Fruit fly (Drosophila melanogaster) whole organism, prepupa: ENCODE results near the gene RpS27A.

Experiments
- Blimp-1 ChIP-seq: fragments of 200-800 bp; sonication (Bioruptor generic); optimal IDR thresholded peaks from 3 replicates; lab custom pipeline; 2017; ENCODE audit warnings: missing biosample characterization, missing genetic modification characterization, mild to moderate bottlenecking, moderate library complexity, missing genetic modification reagents
- CG10631 ChIP-seq: fragments of 200-800 bp; sonication (Bioruptor generic); optimal IDR thresholded peaks from 2 replicates; lab custom pipeline; 2016; ENCODE audit warnings: missing biosample characterization, missing genetic modification characterization
- CG10669 ChIP-seq: fragments of 200-800 bp; sonication (Bioruptor generic); optimal IDR thresholded peaks from 3 replicates; lab custom pipeline; 2018; ENCODE audit warnings: missing biosample characterization, mild to moderate bottlenecking, missing genetic modification characterization, moderate library complexity
- CG11294 ChIP-seq: fragments of 200-800 bp; sonication (Bioruptor generic); IDR thresholded peaks from 2 replicates; pipeline ENCODE4 v1.3.6; 2022; ENCODE audit warnings: missing biosample characterization, missing genetic modification characterization
- CG11762 ChIP-seq: fragments of 200-800 bp; sonication (Bioruptor generic); optimal IDR thresholded peaks from 3 replicates; lab custom pipeline; 2016; ENCODE audit warnings: missing biosample characterization, missing genetic modification characterization; ENCODE audit not compliant: insufficient read depth
- CG11902 ChIP-seq: fragments of 200-800 bp; sonication (Bioruptor generic); optimal IDR thresholded peaks from 3 replicates; lab custom pipeline; 2016; ENCODE audit warnings: missing biosample characterization, missing genetic modification characterization
- CG15336 ChIP-seq: fragments of 200-800 bp; sonication (Bioruptor generic); IDR thresholded peaks from 2 replicates; pipeline ENCODE4 v1.3.6; 2022; ENCODE audit warnings: missing biosample characterization, missing genetic modification characterization
- CG1621 ChIP-seq: fragments of 200-800 bp; sonication (Bioruptor generic); optimal IDR thresholded peaks from 3 replicates; lab custom pipeline; 2018; ENCODE audit warnings: missing biosample characterization, mild to moderate bottlenecking, missing genetic modification characterization
- CG3032 ChIP-seq: fragments of 200-800 bp; optimal IDR thresholded peaks from 2 replicates; lab custom pipeline; 2019; ENCODE audit warnings: missing biosample characterization, mild to moderate bottlenecking, missing genetic modification characterization, moderate library complexity
- CG31627 ChIP-seq: fragments of 200-800 bp; sonication (Bioruptor generic); optimal IDR thresholded peaks from 3 replicates; lab custom pipeline; 2016; ENCODE audit warnings: missing biosample characterization, missing genetic modification characterization
- CG32006 ChIP-seq: fragments of 200-800 bp; sonication (Bioruptor generic); optimal IDR thresholded peaks from 3 replicates; lab custom pipeline; 2017; ENCODE audit warnings: missing biosample characterization, mild to moderate bottlenecking, missing genetic modification characterization
- CG34406 ChIP-seq: fragments of 200-800 bp; sonication (Bioruptor generic); optimal IDR thresholded peaks from 3 replicates; lab custom pipeline; 2016; ENCODE audit warnings: missing biosample characterization, missing genetic modification characterization
- CG3919 ChIP-seq: fragments of 200-800 bp; sonication (Bioruptor generic); optimal IDR thresholded peaks from 3 replicates; lab custom pipeline; 2016; ENCODE audit warnings: missing biosample characterization, missing genetic modification characterization
- CG6163 ChIP-seq: fragments of 200-800 bp; sonication (Bioruptor generic); IDR thresholded peaks from 3 replicates; pipeline ENCODE4 v1.3.6; 2022; ENCODE audit warnings: missing biosample characterization, missing genetic modification characterization
- CG6276 ChIP-seq: fragments of 200-800 bp; sonication (Bioruptor generic); optimal IDR thresholded peaks from 2 replicates; lab custom pipeline; 2017; ENCODE audit warnings: missing biosample characterization, mild to moderate bottlenecking, missing genetic modification characterization
- CG6808 ChIP-seq: fragments of 200-800 bp; sonication (Bioruptor generic); optimal IDR thresholded peaks from 3 replicates; lab custom pipeline; 2017; ENCODE audit warnings: missing biosample characterization, missing genetic modification characterization, mild to moderate bottlenecking, moderate library complexity, missing genetic modification reagents
- CG7368 ChIP-seq: fragments of 200-800 bp; sonication (Bioruptor generic); optimal IDR thresholded peaks from 3 replicates; lab custom pipeline; 2016; ENCODE audit warnings: missing biosample characterization, missing genetic modification characterization
- CG8119 ChIP-seq: fragments of 200-800 bp; sonication (Bioruptor generic); IDR thresholded peaks from 3 replicates; pipeline ENCODE4 v1.3.6; 2022; ENCODE audit warnings: missing biosample characterization, missing genetic modification characterization
- CG8319 ChIP-seq: fragments of 200-800 bp; sonication (Bioruptor generic); optimal IDR thresholded peaks from 3 replicates; lab custom pipeline; 2016; ENCODE audit warnings: missing biosample characterization, missing genetic modification characterization
- CG8632 ChIP-seq: fragments of 200-800 bp; sonication (Bioruptor generic); optimal IDR thresholded peaks from 3 replicates; lab custom pipeline; 2016; ENCODE audit warnings: missing biosample characterization, missing genetic modification characterization
- CG9139 ChIP-seq: fragments of 200-800 bp; sonication (Bioruptor generic); optimal IDR thresholded peaks from 3 replicates; lab custom pipeline; 2017; ENCODE audit warnings: missing biosample characterization, mild to moderate bottlenecking, missing genetic modification characterization
- Eip75B ChIP-seq: fragments of 200-800 bp; sonication (Bioruptor generic); optimal IDR thresholded peaks from 3 replicates; lab custom pipeline; 2016; ENCODE audit warnings: missing biosample characterization, missing genetic modification characterization
- Eip78C ChIP-seq: fragments of 200-800 bp; sonication (Bioruptor generic); peaks from one replicate; lab custom pipeline; 2016; ENCODE audit warnings: missing biosample characterization, missing genetic modification characterization
- Eip93F ChIP-seq: fragments of 200-800 bp; sonication (Bioruptor generic); optimal IDR thresholded peaks from 2 replicates; lab custom pipeline; 2016; ENCODE audit warnings: missing biosample characterization, mild to moderate bottlenecking, missing genetic modification characterization
- Ets21C ChIP-seq: fragments of 200-800 bp; sonication (Bioruptor generic); optimal IDR thresholded peaks from 3 replicates; lab custom pipeline; 2016; ENCODE audit warnings: missing biosample characterization, missing genetic modification characterization
- Ets96B ChIP-seq: fragments of 200-800 bp; optimal IDR thresholded peaks from 2 replicates; lab custom pipeline; 2019; ENCODE audit warnings: missing biosample characterization, mild to moderate bottlenecking, missing genetic modification characterization, moderate library complexity
- Gug ChIP-seq: fragments of 200-800 bp; sonication (Bioruptor generic); IDR thresholded peaks from 2 replicates; pipeline ENCODE4 v1.3.6; 2022; ENCODE audit warnings: missing biosample characterization, missing genetic modification characterization
- Hr39 ChIP-seq: fragments of 200-800 bp; sonication (Bioruptor generic); optimal IDR thresholded peaks from 2 replicates; lab custom pipeline; 2016; ENCODE audit warnings: missing biosample characterization, missing genetic modification characterization
- Hr4 ChIP-seq: fragments of 200-800 bp; sonication (Bioruptor generic); optimal IDR thresholded peaks from 3 replicates; lab custom pipeline; 2016; ENCODE audit warnings: missing biosample characterization, missing genetic modification characterization
- Lpt ChIP-seq: fragments of 200-800 bp; sonication (Bioruptor generic); optimal IDR thresholded peaks from 3 replicates; lab custom pipeline; 2016; ENCODE audit warnings: missing biosample characterization, missing genetic modification characterization
- Met ChIP-seq: fragments of 200-800 bp; sonication (Bioruptor generic); optimal IDR thresholded peaks from 3 replicates; lab custom pipeline; 2016; ENCODE audit warnings: missing biosample characterization, missing genetic modification characterization
- OdsH ChIP-seq: fragments of 200-800 bp; sonication (Bioruptor generic); optimal IDR thresholded peaks from 3 replicates; lab custom pipeline; 2016; ENCODE audit warnings: missing biosample characterization, missing genetic modification characterization
- Smox ChIP-seq: fragments of 200-800 bp; sonication (Bioruptor generic); optimal IDR thresholded peaks from 3 replicates; lab custom pipeline; 2016; ENCODE audit warnings: missing biosample characterization, missing genetic modification characterization
- Sox102F ChIP-seq: fragments of 200-800 bp; sonication (Bioruptor generic); optimal IDR thresholded peaks from 2 replicates; lab custom pipeline; 2016; ENCODE audit warnings: missing biosample characterization, mild to moderate bottlenecking, missing genetic modification characterization
- Sox14 ChIP-seq: fragments of 200-800 bp; sonication (Bioruptor generic); optimal IDR thresholded peaks from 3 replicates; lab custom pipeline; 2016; ENCODE audit warnings: missing biosample characterization, missing genetic modification characterization
- Sox15 ChIP-seq: fragments of 200-800 bp; sonication (Bioruptor generic); optimal IDR thresholded peaks from 3 replicates; lab custom pipeline; 2016; ENCODE audit warnings: missing biosample characterization, missing genetic modification characterization
- achi ChIP-seq: fragments of 200-800 bp; sonication (Bioruptor generic); optimal IDR thresholded peaks from 3 replicates; lab custom pipeline; 2016; ENCODE audit warnings: missing biosample characterization, missing genetic modification characterization
- acj6 ChIP-seq: fragments of 200-800 bp; sonication (Bioruptor generic); optimal IDR thresholded peaks from 3 replicates; lab custom pipeline; 2016; ENCODE audit warnings: missing biosample characterization, missing genetic modification characterization
- cyc ChIP-seq: fragments of 200-800 bp; sonication (Bioruptor generic); optimal IDR thresholded peaks from 3 replicates; lab custom pipeline; 2016; ENCODE audit warnings: missing biosample characterization, missing genetic modification characterization
- dac ChIP-seq: fragments of 200-800 bp; sonication (Bioruptor generic); optimal IDR thresholded peaks from 2 replicates; lab custom pipeline; 2017; ENCODE audit warnings: missing biosample characterization, mild to moderate bottlenecking, missing genetic modification characterization
- dsx ChIP-seq: fragments of 200-800 bp; optimal IDR thresholded peaks from 3 replicates; lab custom pipeline; 2019; ENCODE audit warnings: missing biosample characterization, mild to moderate bottlenecking, missing genetic modification characterization, moderate library complexity; ENCODE audit not compliant: poor library complexity, severe bottlenecking
- eg ChIP-seq: fragments of 200-800 bp; sonication (Bioruptor generic); IDR thresholded peaks from 3 replicates; pipeline ENCODE4 v1.3.6; 2022; ENCODE audit warnings: missing biosample characterization, missing genetic modification characterization
- fd59A ChIP-seq: fragments of 200-800 bp; sonication (Bioruptor generic); optimal IDR thresholded peaks from 2 replicates; lab custom pipeline; 2017; ENCODE audit warnings: missing biosample characterization, mild to moderate bottlenecking, missing genetic modification characterization, missing genetic modification reagents
- fd85E ChIP-seq: fragments of 200-800 bp; sonication (Bioruptor generic); optimal IDR thresholded peaks from 3 replicates; lab custom pipeline; 2016; ENCODE audit warnings: missing biosample characterization, missing genetic modification characterization
- fkh ChIP-seq: fragments of 200-800 bp; sonication (Bioruptor generic); optimal IDR thresholded peaks from 3 replicates; lab custom pipeline; 2017; ENCODE audit warnings: missing biosample characterization, mild to moderate bottlenecking, missing genetic modification characterization, moderate library complexity
- lz ChIP-seq: fragments of 200-800 bp; sonication (Bioruptor generic); optimal IDR thresholded peaks from 3 replicates; lab custom pipeline; 2016; ENCODE audit warnings: missing biosample characterization, missing genetic modification characterization
- net ChIP-seq: fragments of 200-800 bp; sonication (Bioruptor generic); optimal IDR thresholded peaks from 3 replicates; lab custom pipeline; 2016; ENCODE audit warnings: missing biosample characterization, missing genetic modification characterization
- pdm3 ChIP-seq: fragments of 200-800 bp; sonication (Bioruptor generic); optimal IDR thresholded peaks from 3 replicates; lab custom pipeline; 2016; ENCODE audit warnings: missing biosample characterization, missing genetic modification characterization
- salr ChIP-seq, 2 experiments: fragments of 200-800 bp; sonication (Bioruptor generic); optimal IDR thresholded peaks; 3 replicates each; lab custom pipeline; 2016 to 2018; ENCODE audit warnings: missing biosample characterization in 2 of 2, missing genetic modification characterization in 2 of 2, mild to moderate bottlenecking in 1 of 2
- spab ChIP-seq: fragments of 200-800 bp; sonication (Bioruptor generic); optimal IDR thresholded peaks from 2 replicates; lab custom pipeline; 2017; ENCODE audit warnings: missing biosample characterization, mild to moderate bottlenecking, missing genetic modification characterization, missing genetic modification reagents
- ss ChIP-seq, 2 experiments: fragments of 200-800 bp; sonication (Bioruptor generic); optimal IDR thresholded peaks; 2 replicates in 1 of 2; 3 replicates in 1 of 2; lab custom pipeline; 2017 to 2018; ENCODE audit warnings: mild to moderate bottlenecking in 2 of 2, missing biosample characterization in 2 of 2, missing genetic modification characterization in 2 of 2, moderate library complexity in 1 of 2
- topi ChIP-seq: fragments of 200-800 bp; sonication (Bioruptor generic); optimal IDR thresholded peaks from 3 replicates; lab custom pipeline; 2016; ENCODE audit warnings: missing biosample characterization, missing genetic modification characterization
- vri ChIP-seq: fragments of 200-800 bp; sonication (Bioruptor generic); optimal IDR thresholded peaks from 3 replicates; lab custom pipeline; 2016; ENCODE audit warnings: missing biosample characterization, mild to moderate bottlenecking, missing genetic modification characterization

RpS27A gene

dm6 chr2L:10428528-10428927, 20.4 kb downstream of the RpS27A start, which contains the start of gene CG5188:
CG5188 (plus strand) TSS chr2L:10428829.
- no peak for TF ChIP-seq CG11902 (GFP tag; lab: Kevin White, UChicago)
- TF ChIP-seq CG6808: no peak
- peak; percentile 15 for TF ChIP-seq Hr39 (GFP tag; lab: Kevin White, UChicago)
- TF ChIP-seq Lpt (GFP tag; lab: Kevin White, UChicago): peak; percentile 4
- TF ChIP-seq eg: no peak; the same call in 2 of the 3 replicates
- TF ChIP-seq CG10669: no peak
- TF ChIP-seq CG6276 (GFP tag; lab: Kevin White, UChicago): no peak
- peak; percentile 22 for TF ChIP-seq Sox14 (GFP tag; lab: Kevin White, UChicago)
- TF ChIP-seq CG8319 (GFP tag; lab: Kevin White, UChicago): no peak
- no peak for TF ChIP-seq CG10631 (GFP tag; lab: Kevin White, UChicago)
- no peak for TF ChIP-seq salr (GFP tag; optimal IDR thresholded peaks at IDR 0.05; lab: Kevin White, UChicago)
- TF ChIP-seq achi (GFP tag; lab: Kevin White, UChicago): no peak
- TF ChIP-seq dsx: no peak
- TF ChIP-seq CG11294: no peak
- no peak for TF ChIP-seq Sox102F (GFP tag; lab: Kevin White, UChicago)
- no peak; the same call in 1 of the 3 replicates for TF ChIP-seq CG8119
- TF ChIP-seq CG11762: peak; percentile 35
- TF ChIP-seq CG9139 (GFP tag; lab: Kevin White, UChicago): no peak
- no peak for TF ChIP-seq CG32006
- peak; percentile 23 for TF ChIP-seq cyc (GFP tag; lab: Kevin White, UChicago)
- TF ChIP-seq CG1621 (tag; lab: Kevin White, UChicago): no peak
- TF ChIP-seq pdm3 (GFP tag; lab: Kevin White, UChicago): no peak
- no peak for TF ChIP-seq CG8632 (GFP tag; lab: Kevin White, UChicago)
- peak; percentile 65 for TF ChIP-seq lz (GFP tag; lab: Kevin White, UChicago)
- TF ChIP-seq Blimp-1 (GFP tag; lab: Kevin White, UChicago): no peak
- TF ChIP-seq fd59A (GFP tag; lab: Kevin White, UChicago): no peak
- no peak for TF ChIP-seq Ets21C
- TF ChIP-seq Gug (GFP tag; lab: Robert Waterston, UW): 0 out of 2 replicates have a peak, but pooled peaks have one; percentile 9
- TF ChIP-seq Smox (GFP tag; lab: Kevin White, UChicago): no peak
- TF ChIP-seq CG6163 (GFP tag; lab: Robert Waterston, UW): peak; percentile 31; the same call in 1 of the 3 replicates
- TF ChIP-seq OdsH: peak; percentile 51
- TF ChIP-seq CG15336 (GFP tag; lab: Robert Waterston, UW): peak; percentile 69
- peak; percentile 82 for TF ChIP-seq Eip78C (GFP tag; lab: Kevin White, UChicago)
- peak; percentile 16 for TF ChIP-seq CG31627 (GFP tag; lab: Kevin White, UChicago)
- no peak for TF ChIP-seq CG34406 (GFP tag; lab: Kevin White, UChicago)
- no peak for TF ChIP-seq CG7368 (GFP tag; lab: Kevin White, UChicago)
- TF ChIP-seq ss (GFP tag; optimal IDR thresholded peaks at IDR 0.05; lab: Kevin White, UChicago): peak in 1 of 2 experiments; percentile 1
- no peak for TF ChIP-seq fd85E
- no peak for TF ChIP-seq Hr4 (GFP tag; lab: Kevin White, UChicago)
- TF ChIP-seq Eip93F: no peak
- TF ChIP-seq net (GFP tag; lab: Kevin White, UChicago): no peak
- no peak for TF ChIP-seq spab (GFP tag; lab: Kevin White, UChicago)
- TF ChIP-seq CG3919 (GFP tag; lab: Kevin White, UChicago): no peak
- peak; percentile 37 for TF ChIP-seq acj6
- peak; percentile 7 for TF ChIP-seq Sox15 (GFP tag; lab: Kevin White, UChicago)
- no peak for TF ChIP-seq vri
- TF ChIP-seq Eip75B: no peak
- peak; percentile 45 for TF ChIP-seq topi
- no peak for TF ChIP-seq dac (GFP tag; lab: Kevin White, UChicago)
- peak; percentile 52 for TF ChIP-seq CG3032 (tag; lab: Kevin White, UChicago)
- no peak for TF ChIP-seq Met (GFP tag; lab: Kevin White, UChicago)
- peak; percentile 49 for TF ChIP-seq Ets96B
- no peak for TF ChIP-seq fkh (GFP tag; lab: Kevin White, UChicago)
